Worm (Caenorhabditis elegans) whole organism, L2 larva: ENCODE results near the gene K04E7.1.

Source experiments
- C34F6.9 ChIP-seq: fragments of 150-350 bp; optimal IDR thresholded peaks from 2 replicates; lab custom pipeline; 2014; ENCODE audit warnings: missing biosample characterization, missing genetic modification characterization
- F13H6.1 ChIP-seq: sonication (generic microtip); optimal IDR thresholded peaks from 2 replicates; lab custom pipeline; 2016; ENCODE audit warnings: missing genetic modification characterization, missing compliant biosample characterization
- R02D3.7 ChIP-seq: fragments of 150-350 bp; optimal IDR thresholded peaks from 2 replicates; lab custom pipeline; 2014; ENCODE audit warnings: missing biosample characterization, missing genetic modification characterization
- Y55F3AM.14 ChIP-seq: fragments of 200-800 bp; sonication (Bioruptor generic); optimal IDR thresholded peaks from 2 replicates; lab custom pipeline; 2018; ENCODE audit warnings: mild to moderate bottlenecking, missing genetic modification characterization, missing compliant biosample characterization
- ZK546.5 ChIP-seq: sonication (generic microtip); optimal IDR thresholded peaks from 2 replicates; lab custom pipeline; 2017; ENCODE audit warnings: missing biosample characterization, missing genetic modification characterization
- alr-1 ChIP-seq: fragments of 150-350 bp; optimal IDR thresholded peaks from 2 replicates; lab custom pipeline; 2014; ENCODE audit warnings: missing biosample characterization, missing genetic modification characterization
- aly-2 ChIP-seq: fragments of 150-350 bp; optimal IDR thresholded peaks from 2 replicates; lab custom pipeline; 2014; ENCODE audit warnings: missing biosample characterization, missing genetic modification characterization
- ama-1 ChIP-seq: fragments of 150-350 bp; optimal IDR thresholded peaks from 2 replicates; lab custom pipeline; 2018; ENCODE audit warnings: inconsistent platforms
- blmp-1 ChIP-seq: sonication (generic microtip); optimal IDR thresholded peaks from 2 replicates; lab custom pipeline; 2017; ENCODE audit warnings: missing genetic modification characterization, mild to moderate bottlenecking, missing compliant biosample characterization, antibody characterized with exemption, moderate library complexity; ENCODE audit not compliant: insufficient read depth
- ceh-16 ChIP-seq: fragments of 150-350 bp; optimal IDR thresholded peaks from 2 replicates; lab custom pipeline; 2014; ENCODE audit warnings: missing biosample characterization, missing genetic modification characterization
- ceh-82 ChIP-seq: fragments of 150-350 bp; optimal IDR thresholded peaks from 2 replicates; lab custom pipeline; 2014; ENCODE audit warnings: missing biosample characterization, missing genetic modification characterization
- crh-2 ChIP-seq: sonication (generic microtip); optimal IDR thresholded peaks from 2 replicates; lab custom pipeline; 2017; ENCODE audit warnings: missing biosample characterization, missing genetic modification characterization
- dmd-4 ChIP-seq: sonication (generic microtip); optimal IDR thresholded peaks from 2 replicates; lab custom pipeline; 2017; ENCODE audit warnings: missing biosample characterization, missing genetic modification characterization
- egl-27 ChIP-seq: sonication (generic microtip); optimal IDR thresholded peaks from 3 replicates; lab custom pipeline; 2017; ENCODE audit warnings: missing biosample characterization, missing genetic modification reagents, missing genetic modification characterization
- elt-1 ChIP-seq: fragments of 150-350 bp; optimal IDR thresholded peaks from 2 replicates; lab custom pipeline; 2014; ENCODE audit warnings: missing biosample characterization, missing genetic modification characterization
- elt-3 ChIP-seq: sonication (generic microtip); optimal IDR thresholded peaks from 2 replicates; lab custom pipeline; 2017; ENCODE audit warnings: missing biosample characterization, missing genetic modification characterization
- fos-1 ChIP-seq: fragments of 150-350 bp; optimal IDR thresholded peaks from 2 replicates; lab custom pipeline; 2014; ENCODE audit warnings: missing biosample characterization, missing genetic modification characterization
- gmeb-1 ChIP-seq: fragments of 150-350 bp; optimal IDR thresholded peaks from 2 replicates; lab custom pipeline; 2014; ENCODE audit warnings: missing biosample characterization, missing genetic modification characterization
- lin-11 ChIP-seq: fragments of 150-350 bp; sonication (generic microtip); optimal IDR thresholded peaks from 2 replicates; lab custom pipeline; 2014; ENCODE audit warnings: missing biosample characterization, missing genetic modification characterization, inconsistent platforms, mixed read lengths
- lin-39 ChIP-seq: fragments of 150-350 bp; optimal IDR thresholded peaks from 2 replicates; lab custom pipeline; 2014; ENCODE audit warnings: missing biosample characterization, missing genetic modification reagents, missing genetic modification characterization
- mab-5 ChIP-seq: fragments of 150-350 bp; optimal IDR thresholded peaks from 2 replicates; lab custom pipeline; 2014; ENCODE audit warnings: missing biosample characterization, missing genetic modification characterization
- mbf-1 ChIP-seq: sonication (generic microtip); optimal IDR thresholded peaks from 2 replicates; lab custom pipeline; 2017; ENCODE audit warnings: missing biosample characterization, missing genetic modification characterization
- mdl-1 ChIP-seq, 2 experiments: fragments of 150-350 bp in 1 of 2; sonication (generic microtip) in 1 of 2; optimal IDR thresholded peaks; 2 replicates each; lab custom pipeline; 2017; ENCODE audit warnings: missing biosample characterization in 2 of 2, missing genetic modification characterization in 2 of 2
- nhr-10 ChIP-seq: sonication (generic microtip); optimal IDR thresholded peaks from 2 replicates; lab custom pipeline; 2017; ENCODE audit warnings: missing biosample characterization, missing genetic modification characterization
- nhr-11 ChIP-seq: fragments of 150-350 bp; optimal IDR thresholded peaks from 2 replicates; lab custom pipeline; 2014; ENCODE audit warnings: missing biosample characterization, missing genetic modification characterization
- nhr-12 ChIP-seq: fragments of 150-350 bp; optimal IDR thresholded peaks from 2 replicates; lab custom pipeline; 2014; ENCODE audit warnings: missing biosample characterization, missing genetic modification characterization
- nhr-129 ChIP-seq: fragments of 150-350 bp; optimal IDR thresholded peaks from 2 replicates; lab custom pipeline; 2014; ENCODE audit warnings: missing biosample characterization, missing genetic modification characterization
- nhr-21 ChIP-seq: fragments of 150-350 bp; optimal IDR thresholded peaks from 2 replicates; lab custom pipeline; 2014; ENCODE audit warnings: missing biosample characterization, missing genetic modification characterization
- nhr-237 ChIP-seq: fragments of 150-350 bp; optimal IDR thresholded peaks from 2 replicates; lab custom pipeline; 2014; ENCODE audit warnings: missing biosample characterization, missing genetic modification characterization
- nhr-25 ChIP-seq: fragments of 150-350 bp; sonication (generic microtip); optimal IDR thresholded peaks from 3 replicates; lab custom pipeline; 2014; ENCODE audit warnings: missing biosample characterization, missing genetic modification characterization
- nhr-6 ChIP-seq: fragments of 150-350 bp; optimal IDR thresholded peaks from 2 replicates; lab custom pipeline; 2014; ENCODE audit warnings: missing biosample characterization, missing genetic modification characterization
- nhr-77 ChIP-seq: fragments of 150-350 bp; optimal IDR thresholded peaks from 2 replicates; lab custom pipeline; 2014; ENCODE audit warnings: missing biosample characterization, missing genetic modification characterization
- skn-1 ChIP-seq: sonication (generic microtip); optimal IDR thresholded peaks from 2 replicates; lab custom pipeline; 2017; ENCODE audit warnings: missing biosample characterization, missing genetic modification characterization
- sma-3 ChIP-seq: sonication (generic microtip); optimal IDR thresholded peaks from 2 replicates; lab custom pipeline; 2016; ENCODE audit warnings: missing genetic modification reagents, missing genetic modification characterization, missing compliant biosample characterization
- sma-9 ChIP-seq, 2 experiments: fragments of 150-350 bp in 1 of 2; sonication (generic microtip) in 1 of 2; optimal IDR thresholded peaks; 2 replicates each; lab custom pipeline; 2014 to 2016; ENCODE audit warnings: missing genetic modification characterization in 2 of 2, mild to moderate bottlenecking in 1 of 2, missing biosample characterization in 1 of 2, missing compliant biosample characterization in 1 of 2, missing genetic modification reagents in 1 of 2, moderate library complexity in 1 of 2
- snpc-4 ChIP-seq: fragments of 150-350 bp; optimal IDR thresholded peaks from 2 replicates; lab custom pipeline; 2014; ENCODE audit warnings: missing biosample characterization, missing genetic modification characterization
- unc-39 ChIP-seq: fragments of 150-350 bp; optimal IDR thresholded peaks from 2 replicates; lab custom pipeline; 2014; ENCODE audit warnings: missing biosample characterization, missing genetic modification characterization
- unc-62 ChIP-seq: fragments of 150-350 bp; optimal IDR thresholded peaks from 2 replicates; lab custom pipeline; 2014; ENCODE audit warnings: missing biosample characterization, missing genetic modification reagents, missing genetic modification characterization
- zag-1 ChIP-seq: fragments of 150-350 bp; optimal IDR thresholded peaks from 2 replicates; lab custom pipeline; 2014; ENCODE audit warnings: missing biosample characterization, missing genetic modification characterization
- ztf-1 ChIP-seq: fragments of 200-800 bp; sonication (Bioruptor generic); conservative IDR thresholded peaks from 2 replicates; pipeline ENCODE4 v1.3.6; 2022; ENCODE audit warnings: missing genetic modification characterization, missing compliant biosample characterization
- ztf-11 ChIP-seq: sonication (generic microtip); optimal IDR thresholded peaks from 2 replicates; lab custom pipeline; 2017; ENCODE audit warnings: missing biosample characterization, missing genetic modification characterization
- ztf-4 ChIP-seq: fragments of 150-350 bp; optimal IDR thresholded peaks from 2 replicates; lab custom pipeline; 2014; ENCODE audit warnings: missing biosample characterization, missing genetic modification characterization

K04E7.1 gene

ce11 chrX:6420681-6421080 is 41.1 kb upstream of the K04E7.1 start, which contains the start of gene K10C2.12:
Gene K10C2.12 (minus strand): TSS chrX:6420781.
- TF ChIP-seq zag-1 (no peak), ztf-4 (tag; lab: Kevin White, UChicago) (no peak), elt-3 (tag; lab: Kevin White, UChicago) (no peak), mbf-1 (tag; lab: Kevin White, UChicago) (no peak), sma-3 (GFP tag; lab: Kevin White, UChicago) (no peak), lin-39 (tag; lab: Kevin White, UChicago) (no peak), sma-9 (GFP tag; optimal IDR thresholded peaks at IDR 0.05; lab: Kevin White, UChicago) (no peak), sma-9 (tag; optimal IDR thresholded peaks at IDR 0.05; lab: Kevin White, UChicago) (no peak), F13H6.1 (tag; lab: Kevin White, UChicago) (no peak), Y55F3AM.14 (GFP tag; lab: Kevin White, UChicago) (no peak), gmeb-1 (tag; lab: Kevin White, UChicago) (no peak), skn-1 (tag; lab: Kevin White, UChicago) (no peak), dmd-4 (tag; lab: Kevin White, UChicago) (no peak), elt-1 (no peak), aly-2 (tag; lab: Kevin White, UChicago) (no peak), ceh-82 (tag; lab: Kevin White, UChicago) (no peak), alr-1 (tag; lab: Kevin White, UChicago) (no peak), R02D3.7 (tag; lab: Kevin White, UChicago) (no peak), unc-62 (GFP tag; lab: Kevin White, UChicago) (no peak)
- TF ChIP-seq, all 48 proteins: peak for 0

- no peak for TF ChIP-seq elt-3 (tag; lab: Kevin White, UChicago)
- no peak for TF ChIP-seq snpc-4
- TF ChIP-seq ama-1 (lab: Kevin White, UChicago), result no peak
- no peak for TF ChIP-seq C34F6.9 (tag; lab: Kevin White, UChicago)
- no peak for TF ChIP-seq mab-5 (tag; lab: Kevin White, UChicago)
- no peak for TF ChIP-seq nhr-6
- no peak for TF ChIP-seq nhr-21 (tag; lab: Kevin White, UChicago)
- TF ChIP-seq egl-27 (tag; lab: Kevin White, UChicago), result no peak
- peak; percentile 55 for TF ChIP-seq sma-9 (GFP tag; optimal IDR thresholded peaks at IDR 0.05; lab: Kevin White, UChicago)
- no peak for TF ChIP-seq sma-9 (tag; optimal IDR thresholded peaks at IDR 0.05; lab: Kevin White, UChicago)
- TF ChIP-seq nhr-129 (tag; lab: Kevin White, UChicago), result peak; percentile 28
- no peak for TF ChIP-seq nhr-12 (tag; lab: Kevin White, UChicago)
- no peak for TF ChIP-seq nhr-10 (tag; lab: Kevin White, UChicago)
- no peak for TF ChIP-seq unc-62 (GFP tag; lab: Kevin White, UChicago)
- TF ChIP-seq ZK546.5, result no peak
- TF ChIP-seq mbf-1 (tag; lab: Kevin White, UChicago), result no peak
- peak; percentile 49 for TF ChIP-seq crh-2 (tag; lab: Kevin White, UChicago)
- no peak for TF ChIP-seq lin-11 (tag; lab: Kevin White, UChicago)
- TF ChIP-seq skn-1 (tag; lab: Kevin White, UChicago), result no peak
- no peak for TF ChIP-seq Y55F3AM.14 (GFP tag; lab: Kevin White, UChicago)
- no peak for TF ChIP-seq aly-2 (tag; lab: Kevin White, UChicago)
- no peak for TF ChIP-seq ztf-1 (GFP tag; lab: Robert Waterston, UW)
- TF ChIP-seq R02D3.7 (tag; lab: Kevin White, UChicago), result no peak
- peak; percentile 77 for TF ChIP-seq fos-1 (tag; lab: Kevin White, UChicago)
- TF ChIP-seq gmeb-1 (tag; lab: Kevin White, UChicago), result no peak
- no peak for TF ChIP-seq zag-1
- TF ChIP-seq elt-1, result no peak
- no peak for TF ChIP-seq mdl-1 (tag; optimal IDR thresholded peaks at IDR 0.05; lab: Kevin White, UChicago)
- no peak for TF ChIP-seq ceh-16
- TF ChIP-seq nhr-237 (tag; lab: Kevin White, UChicago), result no peak
- no peak for TF ChIP-seq unc-39 (tag; lab: Kevin White, UChicago)
- TF ChIP-seq ztf-11 (tag; lab: Kevin White, UChicago), result no peak
- peak; percentile 27 for TF ChIP-seq F13H6.1 (tag; lab: Kevin White, UChicago)
- no peak for TF ChIP-seq dmd-4 (tag; lab: Kevin White, UChicago)
- TF ChIP-seq, all 48 proteins: peak for 5
Observed at ce11 chrX:6427147-6427546, 34.7 kb upstream of the K04E7.1 start.

- no peak for TF ChIP-seq nhr-77 (tag; lab: Kevin White, UChicago)
- no peak for TF ChIP-seq nhr-11 (tag; lab: Kevin White, UChicago)
- TF ChIP-seq fos-1 (tag; lab: Kevin White, UChicago), result peak; percentile 62
- no peak for TF ChIP-seq ztf-11 (tag; lab: Kevin White, UChicago)
- no peak for TF ChIP-seq egl-27 (tag; lab: Kevin White, UChicago)
- no peak for TF ChIP-seq lin-11 (tag; lab: Kevin White, UChicago)
- peak; percentile 17 for TF ChIP-seq sma-9 (GFP tag; optimal IDR thresholded peaks at IDR 0.05; lab: Kevin White, UChicago)
- no peak for TF ChIP-seq sma-9 (tag; optimal IDR thresholded peaks at IDR 0.05; lab: Kevin White, UChicago)
- no peak for TF ChIP-seq blmp-1 (tag; lab: Kevin White, UChicago)
- TF ChIP-seq nhr-6, result no peak
- no peak for TF ChIP-seq zag-1
- no peak for TF ChIP-seq dmd-4 (tag; lab: Kevin White, UChicago)
- no peak for TF ChIP-seq nhr-25 (tag; lab: Kevin White, UChicago)
- no peak for TF ChIP-seq elt-3 (tag; lab: Kevin White, UChicago)
- TF ChIP-seq ZK546.5, result no peak
- TF ChIP-seq ceh-16, result no peak
- no peak for TF ChIP-seq unc-62 (GFP tag; lab: Kevin White, UChicago)
- no peak for TF ChIP-seq R02D3.7 (tag; lab: Kevin White, UChicago)
Observed at ce11 chrX:6429552-6429951, 32.3 kb upstream of the K04E7.1 start.
